Fruit fly (Drosophila melanogaster): Measurements from ENCODE around the gene CG11241.
"Not testable (repeated sequence)": the region's sequence is repeated elsewhere in the genome, so short reads cannot be mapped to it uniquely, and the experiment has no call there.

The CG11241 gene

dm6 chr3L:22727739-22728335 lies 10.4 kb downstream of the CG11241 start, which contains the start of the genes CG14450 and CG11367:
Gene CG14450, minus strand, starts transcription at chr3L:22727789.
Gene CG11367, plus strand, starts transcription at chr3L:22728111.
- TF ChIP-seq CG14655 (GFP tag; optimal IDR thresholded peaks at IDR 0.05), result no peak
- peak; percentile 55 for TF ChIP-seq Pif1B (GFP tag; optimal IDR thresholded peaks at IDR 0.05)
- 0 out of 3 replicates have a peak, but pooled peaks have one; percentile 19 for TF ChIP-seq CG4496 (GFP tag; IDR thresholded peaks at IDR 0.05)
- no peak for TF ChIP-seq Pif1A (GFP tag; optimal IDR thresholded peaks at IDR 0.05)
- 0 out of 2 replicates have a peak, but pooled peaks have one; percentile 34 for TF ChIP-seq CG12605 (GFP tag; IDR thresholded peaks at IDR 0.05)
- no peak for TF ChIP-seq gl (tag; optimal IDR thresholded peaks at IDR 0.05)
- peak; percentile 67 for TF ChIP-seq CG13204 (GFP tag; optimal IDR thresholded peaks at IDR 0.05)
- TF ChIP-seq EcR (GFP tag; optimal IDR thresholded peaks at IDR 0.05), result peak; percentile 18
- TF ChIP-seq rn (GFP tag; IDR thresholded peaks at IDR 0.05), result no peak
- TF ChIP-seq Ets98B (GFP tag; IDR thresholded peaks at IDR 0.05), result peak; percentile 26; the same call in 1 of the 2 replicates

DNA sequence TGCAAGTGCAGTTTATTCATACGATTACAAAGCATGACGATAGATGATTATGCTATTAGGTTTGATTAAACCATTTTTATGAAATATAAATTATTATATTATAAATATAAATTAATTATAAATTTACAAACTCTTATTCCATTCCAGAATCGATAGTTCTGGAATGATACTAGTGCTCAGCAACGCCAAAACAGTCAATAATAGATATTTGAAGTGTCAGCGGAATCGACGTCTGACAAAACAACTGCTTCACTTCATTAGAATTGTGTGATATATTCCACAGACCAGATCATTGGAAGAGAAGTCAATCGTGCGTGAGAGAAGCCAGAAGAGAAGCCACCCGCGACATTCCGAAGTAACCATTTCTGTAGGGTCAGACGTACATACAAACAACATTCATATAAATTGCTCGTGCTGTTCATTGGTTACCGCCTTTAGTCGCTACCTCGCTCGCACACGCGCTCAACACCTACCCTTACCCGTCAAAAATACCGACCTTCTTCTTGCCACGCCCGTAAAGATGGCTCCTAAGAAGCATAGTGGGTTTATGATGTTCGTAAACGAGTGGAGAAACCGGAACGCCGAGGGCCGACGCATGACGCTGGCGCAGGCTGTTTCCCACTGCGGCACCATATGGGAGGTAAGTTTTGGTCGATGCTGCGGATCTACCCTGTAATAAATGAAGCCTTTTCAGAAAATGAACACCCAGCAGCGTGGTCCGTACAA lies 14.0 kb downstream of the CG11241 start:
- TF ChIP-seq CG8159 (tag; optimal IDR thresholded peaks at IDR 0.05) (no peak), rn (GFP tag; IDR thresholded peaks at IDR 0.05) (no peak), CG34367 (tag; optimal IDR thresholded peaks at IDR 0.05) (no peak), CG12605 (GFP tag; IDR thresholded peaks at IDR 0.05) (no peak), CG9948 (tag; optimal IDR thresholded peaks at IDR 0.05) (no peak), CG32121 (GFP tag; IDR thresholded peaks at IDR 0.05) (no peak), Ets98B (GFP tag; IDR thresholded peaks at IDR 0.05) (no peak), CG10348 (GFP tag; IDR thresholded peaks at IDR 0.05) (no peak), fd96Ca (GFP tag; IDR thresholded peaks at IDR 0.05) (no peak), CG14655 (GFP tag; optimal IDR thresholded peaks at IDR 0.05) (no peak), EcR (GFP tag; optimal IDR thresholded peaks at IDR 0.05) (no peak), Pif1B (GFP tag; optimal IDR thresholded peaks at IDR 0.05) (no peak), CG8301 (tag; optimal IDR thresholded peaks at IDR 0.05) (no peak)

DNA sequence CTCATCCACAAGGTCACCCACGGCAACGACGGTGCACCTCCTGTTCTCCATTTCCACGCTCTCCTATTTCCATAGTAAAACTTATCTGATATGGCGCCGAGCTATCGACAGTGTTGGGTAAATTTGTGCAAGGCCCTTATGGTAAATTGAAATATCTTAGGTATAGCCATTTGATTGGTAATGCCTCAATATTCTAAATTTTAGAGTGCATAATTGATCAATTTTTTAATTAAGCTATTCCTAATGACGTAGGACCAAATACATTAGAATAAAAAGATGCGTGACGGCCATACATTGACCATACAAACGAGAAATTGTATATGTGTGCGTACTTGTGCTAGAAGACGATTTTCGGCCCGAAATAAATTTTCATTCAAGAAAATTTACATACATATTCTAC lies 16.2 kb downstream of the CG11241 start, which contains the start of gene CG14451:
Gene CG14451 (minus strand): TSS at position 101 of the 400 bp plus-strand sequence.
- TF ChIP-seq EcR (GFP tag; optimal IDR thresholded peaks at IDR 0.05) (no peak), Ets98B (GFP tag; IDR thresholded peaks at IDR 0.05) (no peak), CG12605 (GFP tag; IDR thresholded peaks at IDR 0.05) (no peak), Pif1B (GFP tag; optimal IDR thresholded peaks at IDR 0.05) (no peak), CG32121 (GFP tag; IDR thresholded peaks at IDR 0.05) (no peak), CG4496 (GFP tag; IDR thresholded peaks at IDR 0.05) (no peak), D1 (tag; optimal IDR thresholded peaks at IDR 0.05) (no peak), Snoo (tag; optimal IDR thresholded peaks at IDR 0.05) (no peak), CG14655 (GFP tag; optimal IDR thresholded peaks at IDR 0.05) (no peak), CG9948 (tag; optimal IDR thresholded peaks at IDR 0.05) (no peak), gl (tag; optimal IDR thresholded peaks at IDR 0.05) (no peak), CG17806 (tag; optimal IDR thresholded peaks at IDR 0.05) (no peak), Pif1A (GFP tag; optimal IDR thresholded peaks at IDR 0.05) (no peak), CG8301 (tag; optimal IDR thresholded peaks at IDR 0.05) (no peak), CG34367 (tag; optimal IDR thresholded peaks at IDR 0.05) (no peak), CG15710 (tag; optimal IDR thresholded peaks at IDR 0.05) (no peak), CG8159 (tag; optimal IDR thresholded peaks at IDR 0.05) (no peak), CG10348 (GFP tag; IDR thresholded peaks at IDR 0.05) (no peak)

DNA sequence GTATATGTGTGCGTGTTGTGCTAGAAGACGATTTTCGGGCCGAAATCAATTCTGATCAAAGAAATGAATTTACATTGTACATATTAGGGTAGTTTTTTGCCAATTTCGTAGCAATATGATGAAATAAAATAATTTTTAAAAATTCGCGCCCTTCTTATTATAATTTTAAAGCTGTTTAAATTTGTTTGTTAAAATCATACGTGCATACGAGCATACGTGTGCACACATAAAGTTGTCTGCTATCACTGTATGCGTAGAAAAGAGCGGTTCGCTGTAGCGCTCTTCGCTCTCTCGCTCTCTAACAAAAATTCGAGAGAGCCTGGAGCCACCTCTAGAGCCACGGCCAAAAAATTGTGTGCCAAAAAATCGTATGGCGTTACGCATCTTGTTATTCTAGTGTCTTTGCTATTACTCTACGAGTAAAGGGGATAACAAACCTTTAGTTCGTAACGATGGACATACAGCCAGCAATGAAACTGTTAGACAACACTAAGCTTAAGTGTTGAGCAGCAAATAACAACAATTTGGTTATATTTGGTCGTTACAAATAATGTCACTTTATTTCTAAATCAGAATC lies 17.4 kb downstream of the CG11241 start, which contains the start of gene mael:
Gene mael (plus strand): TSS at position 510 of the 577 bp plus-strand sequence.
- not testable (repeated sequence) for TF ChIP-seq D1 (tag; optimal IDR thresholded peaks at IDR 0.05); rn (GFP tag; IDR thresholded peaks at IDR 0.05); fd96Ca (GFP tag; IDR thresholded peaks at IDR 0.05)

dm6 chr3L:22717137-22717767 lies 21.0 kb downstream of the CG11241 start, which contains the start of the genes ArfGAP3 and CG32452:
Gene ArfGAP3, minus strand, starts transcription at chr3L:22717577.
Gene CG32452, plus strand, starts transcription at chr3L:22717728.
- TF ChIP-seq CG17806 (tag; optimal IDR thresholded peaks at IDR 0.05) (peak; percentile 61), CG15710 (tag; optimal IDR thresholded peaks at IDR 0.05) (peak; percentile 63), CG14655 (GFP tag; optimal IDR thresholded peaks at IDR 0.05) (no peak), CG9948 (tag; optimal IDR thresholded peaks at IDR 0.05) (peak; percentile 56), CG8301 (tag; optimal IDR thresholded peaks at IDR 0.05) (no peak), Ets98B (GFP tag; IDR thresholded peaks at IDR 0.05) (peak; percentile 77), CG13204 (GFP tag; optimal IDR thresholded peaks at IDR 0.05) (no peak), rn (GFP tag; IDR thresholded peaks at IDR 0.05) (peak; percentile 50; the same call in 1 of the 2 replicates), CG4496 (GFP tag; IDR thresholded peaks at IDR 0.05) (peak; percentile 74), CG34367 (tag; optimal IDR thresholded peaks at IDR 0.05) (peak; percentile 37), CG8159 (tag; optimal IDR thresholded peaks at IDR 0.05) (peak; percentile 62), Pif1B (GFP tag; optimal IDR thresholded peaks at IDR 0.05) (peak; percentile 33), fd96Ca (GFP tag; IDR thresholded peaks at IDR 0.05) (no peak), EcR (GFP tag; optimal IDR thresholded peaks at IDR 0.05) (no peak), CG32121 (GFP tag; IDR thresholded peaks at IDR 0.05) (peak; percentile 78), Pif1A (GFP tag; optimal IDR thresholded peaks at IDR 0.05) (no peak), CG10348 (GFP tag; IDR thresholded peaks at IDR 0.05) (no peak), Snoo (tag; optimal IDR thresholded peaks at IDR 0.05) (no peak), gl (tag; optimal IDR thresholded peaks at IDR 0.05) (no peak), D1 (tag; optimal IDR thresholded peaks at IDR 0.05) (no peak), CG12605 (GFP tag; IDR thresholded peaks at IDR 0.05) (no peak)
